Fruit fly (Drosophila melanogaster): ENCODE measurements around the gene PolA1.

Gene PolA1

dm6 chr3R:21648460-21648859 is 23.1 kb downstream of the PolA1 start (continued):
- peak; percentile 68 for TF ChIP-seq CG31627 (GFP tag; optimal IDR thresholded peaks at IDR 0.05)
- TF ChIP-seq CG32006 (GFP tag; optimal IDR thresholded peaks at IDR 0.05): no peak
- TF ChIP-seq CG6854 (GFP tag; optimal IDR thresholded peaks at IDR 0.05): no peak
- TF ChIP-seq Eip75B (GFP tag; optimal IDR thresholded peaks at IDR 0.05): peak; percentile 30
- no peak for TF ChIP-seq CG9139 (GFP tag; optimal IDR thresholded peaks at IDR 0.05)
- peak; percentile 61 for TF ChIP-seq Hr39 (GFP tag; optimal IDR thresholded peaks at IDR 0.05)
- peak; percentile 79 for TF ChIP-seq esn (GFP tag; optimal IDR thresholded peaks at IDR 0.05)
- TF ChIP-seq Blimp-1 (GFP tag; optimal IDR thresholded peaks at IDR 0.05): peak; percentile 80
- peak; percentile 16 for TF ChIP-seq Ets96B (tag; optimal IDR thresholded peaks at IDR 0.05)
- peak; percentile 59 for TF ChIP-seq pdm3 (GFP tag; optimal IDR thresholded peaks at IDR 0.05)
- peak; percentile 43 for TF ChIP-seq CG10669 (GFP tag; optimal IDR thresholded peaks at IDR 0.05)
- no peak for TF ChIP-seq CG4318 (GFP tag; optimal IDR thresholded peaks at IDR 0.05)
- TF ChIP-seq salr (GFP tag; optimal IDR thresholded peaks at IDR 0.05): no peak
- TF ChIP-seq Smox (GFP tag; optimal IDR thresholded peaks at IDR 0.05): peak; percentile 71
- TF ChIP-seq net (GFP tag; optimal IDR thresholded peaks at IDR 0.05): peak; percentile 41
- peak; percentile 52 for TF ChIP-seq CG6792 (GFP tag; optimal IDR thresholded peaks at IDR 0.05)
- TF ChIP-seq topi (GFP tag; optimal IDR thresholded peaks at IDR 0.05): peak; percentile 75
- TF ChIP-seq ss (GFP tag; optimal IDR thresholded peaks at IDR 0.05): peak in 1 of 2 experiments; percentile 47
- peak; percentile 84 for TF ChIP-seq svp (GFP tag)
- peak; percentile 17 for TF ChIP-seq CG11902 (GFP tag; optimal IDR thresholded peaks at IDR 0.05)
- no peak for TF ChIP-seq CG7368 (GFP tag; optimal IDR thresholded peaks at IDR 0.05)
- TF ChIP-seq Ets21C (GFP tag; optimal IDR thresholded peaks at IDR 0.05): peak; percentile 52
- no peak for TF ChIP-seq Gug (GFP tag; IDR thresholded peaks at IDR 0.05)

dm6 chr3R:21645904-21646664 is 25.5 kb downstream of the PolA1 start:
- TF ChIP-seq CG1621 (tag; optimal IDR thresholded peaks at IDR 0.05) (peak; percentile 56), Hr39 (GFP tag; optimal IDR thresholded peaks at IDR 0.05) (no peak), dsx (GFP tag; optimal IDR thresholded peaks at IDR 0.05; ENCODE audit: poor library complexity, severe bottlenecking) (peak; percentile 82), pdm3 (GFP tag; optimal IDR thresholded peaks at IDR 0.05) (peak; percentile 16), Eip78C (GFP tag) (peak; percentile 57), CG6854 (GFP tag; optimal IDR thresholded peaks at IDR 0.05) (peak; percentile 12), ss (GFP tag; optimal IDR thresholded peaks at IDR 0.05) (peak; percentile 52 to 53), CG6808 (GFP tag; optimal IDR thresholded peaks at IDR 0.05) (peak; percentile 41), CG6163 (GFP tag; IDR thresholded peaks at IDR 0.05) (no peak), CG16779 (tag; optimal IDR thresholded peaks at IDR 0.05) (peak; percentile 11)

DNA sequence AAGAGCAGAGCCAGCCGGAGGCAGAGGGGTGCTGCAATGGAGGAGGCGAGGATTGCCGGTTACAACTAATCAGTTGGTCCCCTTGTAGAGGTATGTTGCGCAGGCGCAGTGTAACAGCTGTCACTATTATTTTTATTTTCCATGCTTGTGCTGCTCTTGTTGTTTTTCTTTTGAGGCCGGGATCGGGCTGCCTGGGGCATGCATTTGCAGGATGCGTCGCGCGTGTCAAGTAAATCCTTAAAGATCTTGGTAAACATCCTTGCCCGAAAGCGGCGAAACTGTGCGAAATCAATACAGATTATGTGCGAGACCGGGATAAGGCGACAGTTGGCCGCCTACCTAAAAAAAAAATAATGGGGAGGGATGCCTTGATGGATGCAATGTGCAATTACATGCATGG is 27.3 kb downstream of the PolA1 start:
- TF ChIP-seq ss (GFP tag; optimal IDR thresholded peaks at IDR 0.05) (peak in 1 of 2 experiments; percentile 14), Sox102F (GFP tag; optimal IDR thresholded peaks at IDR 0.05) (no peak), Eip75B (GFP tag; optimal IDR thresholded peaks at IDR 0.05) (no peak)

- no peak for TF ChIP-seq Lpt (GFP tag; optimal IDR thresholded peaks at IDR 0.05)
- no peak for TF ChIP-seq Ets21C (GFP tag; optimal IDR thresholded peaks at IDR 0.05)
- peak; percentile 50 for TF ChIP-seq Met (GFP tag; optimal IDR thresholded peaks at IDR 0.05)
- no peak for TF ChIP-seq Blimp-1 (GFP tag; optimal IDR thresholded peaks at IDR 0.05)
- TF ChIP-seq CG6163 (GFP tag; IDR thresholded peaks at IDR 0.05): no peak
- no peak for TF ChIP-seq dac (GFP tag; optimal IDR thresholded peaks at IDR 0.05)
- peak; percentile 23 to 41 for TF ChIP-seq salr (GFP tag; optimal IDR thresholded peaks at IDR 0.05)
- no peak for TF ChIP-seq Eip93F (GFP tag; optimal IDR thresholded peaks at IDR 0.05)
- TF ChIP-seq CG10631 (GFP tag; optimal IDR thresholded peaks at IDR 0.05): peak; percentile 36
- TF ChIP-seq pdm3 (GFP tag; optimal IDR thresholded peaks at IDR 0.05): no peak
- peak; percentile 10 for TF ChIP-seq fd59A (GFP tag; optimal IDR thresholded peaks at IDR 0.05)
- TF ChIP-seq CG16779 (tag; optimal IDR thresholded peaks at IDR 0.05): no peak
- peak; percentile 39 for TF ChIP-seq Eip75B (GFP tag; optimal IDR thresholded peaks at IDR 0.05)
- TF ChIP-seq CG6276 (GFP tag; optimal IDR thresholded peaks at IDR 0.05): no peak
- peak; percentile 13 for TF ChIP-seq Hr4 (GFP tag; optimal IDR thresholded peaks at IDR 0.05)
- TF ChIP-seq CG15336 (GFP tag; IDR thresholded peaks at IDR 0.05): peak; percentile 38
- no peak for TF ChIP-seq fkh (GFP tag; optimal IDR thresholded peaks at IDR 0.05)
- peak; percentile 51 for TF ChIP-seq OdsH (GFP tag; optimal IDR thresholded peaks at IDR 0.05)
- peak; percentile 43 for TF ChIP-seq spab (GFP tag; optimal IDR thresholded peaks at IDR 0.05)
- peak; percentile 18 for TF ChIP-seq CG6792 (GFP tag; optimal IDR thresholded peaks at IDR 0.05)
- TF ChIP-seq CG11762 (GFP tag; optimal IDR thresholded peaks at IDR 0.05; ENCODE audit: insufficient read depth): no peak
- peak; percentile 52 for TF ChIP-seq CG3919 (GFP tag; optimal IDR thresholded peaks at IDR 0.05)
These were observed 28.4 kb downstream of the PolA1 start for dm6 chr3R:21643197-21643596.
